Worm (Caenorhabditis elegans): ENCODE data around the gene C02B4.3.

ce11 chrX:12679603-12680002 is 20.0 kb upstream of the C02B4.3 start:
- TF ChIP-seq cog-1 (tag; optimal IDR thresholded peaks at IDR 0.05) (no peak), flt-1 (GFP tag; IDR thresholded peaks at IDR 0.05) (no peak), klf-2 (GFP tag; conservative IDR thresholded peaks at IDR 0.05) (no peak), ztf-23 (GFP tag; IDR thresholded peaks at IDR 0.05) (no peak), tab-1 (GFP tag; IDR thresholded peaks at IDR 0.05) (no peak), T22C8.4 (GFP tag; IDR thresholded peaks at IDR 0.05) (no peak), ztf-29 (GFP tag; IDR thresholded peaks at IDR 0.05) (no peak)
